Worm (Caenorhabditis elegans) whole organism, late embryonic: ENCODE data around the gene F25H9.2.

ENCODE experiments used
- ceh-18 ChIP-seq: sonication (generic microtip); optimal IDR thresholded peaks from 2 replicates; lab custom pipeline; 2016; ENCODE audit warnings: missing genetic modification characterization, missing compliant biosample characterization
- ceh-30 ChIP-seq: fragments of 150-350 bp; optimal IDR thresholded peaks from 2 replicates; lab custom pipeline; 2014; ENCODE audit warnings: missing biosample characterization, missing genetic modification characterization
- ceh-45 ChIP-seq: fragments of 200-800 bp; sonication (Bioruptor generic); IDR thresholded peaks from 2 replicates; pipeline ENCODE4 v1.3.6; 2022; ENCODE audit warnings: missing genetic modification reagents, missing genetic modification characterization, missing compliant biosample characterization
- che-1 ChIP-seq: sonication (generic microtip); optimal IDR thresholded peaks from 2 replicates; lab custom pipeline; 2016; ENCODE audit warnings: mild to moderate bottlenecking, missing genetic modification characterization, missing compliant biosample characterization
- fkh-10 ChIP-seq: fragments of 150-350 bp; optimal IDR thresholded peaks from 2 replicates; lab custom pipeline; 2014; ENCODE audit warnings: missing biosample characterization, missing genetic modification reagents, missing genetic modification characterization
- hlh-15 ChIP-seq: sonication (generic microtip); optimal IDR thresholded peaks from 2 replicates; lab custom pipeline; 2016; ENCODE audit warnings: missing genetic modification characterization, missing compliant biosample characterization
- lin-11 ChIP-seq: fragments of 200-800 bp; sonication (Bioruptor generic); optimal IDR thresholded peaks from 2 replicates; lab custom pipeline; 2018; ENCODE audit warnings: mild to moderate bottlenecking, missing genetic modification characterization, missing compliant biosample characterization
- nfya-1 ChIP-seq: sonication (generic microtip); optimal IDR thresholded peaks from 2 replicates; lab custom pipeline; 2017; ENCODE audit warnings: missing genetic modification characterization, mild to moderate bottlenecking, missing compliant biosample characterization, antibody characterized with exemption, moderate library complexity
- pha-4 ChIP-seq: fragments of 150-350 bp; optimal IDR thresholded peaks from 2 replicates; lab custom pipeline; 2018; ENCODE audit warnings: missing biosample characterization, missing genetic modification reagents, missing genetic modification characterization
- rnt-1 ChIP-seq: sonication (generic microtip); optimal IDR thresholded peaks from 2 replicates; lab custom pipeline; 2016; ENCODE audit warnings: missing genetic modification characterization, missing compliant biosample characterization
- tbx-2 ChIP-seq: sonication (generic microtip); optimal IDR thresholded peaks from 2 replicates; lab custom pipeline; 2016; ENCODE audit warnings: missing genetic modification characterization, missing compliant biosample characterization
- unc-42 ChIP-seq: sonication (generic microtip); optimal IDR thresholded peaks from 2 replicates; lab custom pipeline; 2016; ENCODE audit warnings: missing genotype, missing genetic modification characterization, missing compliant biosample characterization
- ztf-16 ChIP-seq: sonication (generic microtip); optimal IDR thresholded peaks from 2 replicates; lab custom pipeline; 2017; ENCODE audit warnings: missing genetic modification characterization, missing compliant biosample characterization

DNA sequence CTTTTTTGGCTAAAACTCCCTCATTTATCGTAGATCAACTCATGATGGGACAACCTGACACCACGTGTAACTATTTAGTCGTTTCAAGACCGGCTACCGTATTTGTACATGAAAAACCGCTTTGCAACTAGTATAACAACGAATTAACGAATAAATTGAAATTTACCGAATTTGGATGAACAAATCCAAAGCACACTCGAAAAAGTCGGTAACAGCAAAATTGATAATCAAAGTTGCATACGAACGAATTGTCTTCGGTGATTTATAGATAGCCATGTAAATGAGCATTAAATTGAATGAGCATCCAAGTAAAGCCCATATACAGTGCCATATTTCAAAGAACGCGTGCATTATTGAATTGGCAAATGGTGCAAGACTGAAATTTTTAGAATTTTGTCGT, 25.5 kb upstream of the F25H9.2 start, which contains the start of gene srd-17:
- no peak for TF ChIP-seq ztf-16 (tag; lab: Kevin White, UChicago)
- TF ChIP-seq nfya-1 (tag; lab: Kevin White, UChicago): no peak
- TF ChIP-seq rnt-1 (tag; lab: Kevin White, UChicago): no peak
- TF ChIP-seq hlh-15 (tag; lab: Kevin White, UChicago): no peak
- no peak for TF ChIP-seq ceh-18 (tag; lab: Kevin White, UChicago)
- no peak for TF ChIP-seq ceh-30 (tag; lab: Kevin White, UChicago)
- TF ChIP-seq che-1 (tag; lab: Kevin White, UChicago): no peak
- TF ChIP-seq fkh-10 (GFP tag; lab: Kevin White, UChicago): no peak
- TF ChIP-seq lin-11 (tag; lab: Kevin White, UChicago): no peak
- TF ChIP-seq unc-42: no peak
- no peak for TF ChIP-seq tbx-2 (tag; lab: Kevin White, UChicago)
- TF ChIP-seq ceh-45 (GFP tag; lab: Robert Waterston, UW): no peak
- TF ChIP-seq pha-4 (tag; lab: Kevin White, UChicago): no peak
